Worm (Caenorhabditis elegans) whole organism, early embryonic: Measurements from ENCODE around the gene qns-1.

Experiments
- ama-1 ChIP-seq: fragments of 150-350 bp; optimal IDR thresholded peaks from 2 replicates; lab custom pipeline; 2014
- ets-7 ChIP-seq: sonication (generic microtip); optimal IDR thresholded peaks from 2 replicates; lab custom pipeline; 2016; ENCODE audit warnings: missing genotype, missing genetic modification characterization, missing compliant biosample characterization
- flt-1 ChIP-seq: fragments of 200-800 bp; sonication (Bioruptor generic); IDR thresholded peaks from 2 replicates; pipeline ENCODE4 v1.3.6; 2022; ENCODE audit warnings: missing genetic modification characterization, missing compliant biosample characterization
- pes-1 ChIP-seq: fragments of 200-800 bp; sonication (Bioruptor generic); IDR thresholded peaks from 2 replicates; pipeline ENCODE4 v1.3.6; 2022; ENCODE audit warnings: missing genetic modification reagents, missing genetic modification characterization, missing compliant biosample characterization
- scrt-1 ChIP-seq: fragments of 200-800 bp; sonication (Bioruptor generic); IDR thresholded peaks from 2 replicates; pipeline ENCODE4 v1.3.6; 2022; ENCODE audit warnings: missing genetic modification characterization, missing compliant biosample characterization
- tbx-37 ChIP-seq: fragments of 200-800 bp; sonication (Bioruptor generic); conservative IDR thresholded peaks from 2 replicates; pipeline ENCODE4 v1.3.6; 2022; ENCODE audit warnings: missing genetic modification reagents, missing genetic modification characterization, missing compliant biosample characterization
- tra-4 ChIP-seq: sonication (generic microtip); optimal IDR thresholded peaks from 2 replicates; lab custom pipeline; 2017; ENCODE audit warnings: missing genetic modification characterization, missing compliant biosample characterization

ce11 chrIV:10214811-10215210 lies 4.3 kb downstream of the qns-1 start, which contains the start of gene abt-1:
- no peak for TF ChIP-seq flt-1
- no peak for TF ChIP-seq tbx-37 (GFP tag; lab: Robert Waterston, UW)
- no peak for TF ChIP-seq ama-1 (lab: Kevin White, UChicago)
- no peak for TF ChIP-seq scrt-1 (GFP tag; lab: Robert Waterston, UW)
- no peak for TF ChIP-seq tra-4 (tag; lab: Kevin White, UChicago)
- no peak for TF ChIP-seq ets-7 (tag; lab: Kevin White, UChicago)
- TF ChIP-seq pes-1 = no peak
